Fruit fly (Drosophila melanogaster) whole organism, embryonic: ENCODE data around the gene Smug.

Source experiments
- Bgb ChIP-seq: fragments of 200-800 bp; sonication (Bioruptor generic); IDR thresholded peaks from 2 replicates; pipeline ENCODE4 v1.3.6; 2022; ENCODE audit warnings: missing biosample characterization, missing genetic modification characterization; ENCODE audit not compliant: partially characterized antibody
- Blimp-1 ChIP-seq: fragments of 200-800 bp; sonication (Bioruptor generic); optimal IDR thresholded peaks from 3 replicates; lab custom pipeline; 2018; ENCODE audit warnings: missing biosample characterization, missing genetic modification characterization, mild to moderate bottlenecking, moderate library complexity, missing genetic modification reagents
- CG10267 ChIP-seq: fragments of 200-800 bp; sonication (Bioruptor generic); optimal IDR thresholded peaks from 2 replicates; lab custom pipeline; 2018; ENCODE audit warnings: missing biosample characterization, mild to moderate bottlenecking, missing genetic modification characterization, moderate library complexity
- CG2199 ChIP-seq: fragments of 200-800 bp; sonication (Bioruptor generic); IDR thresholded peaks from 3 replicates; pipeline ENCODE4 v1.3.6; 2022; ENCODE audit warnings: missing biosample characterization, missing genetic modification characterization
- Elba2 ChIP-seq: fragments of 200-800 bp; sonication (Bioruptor generic); optimal IDR thresholded peaks from 3 replicates; lab custom pipeline; 2016; ENCODE audit warnings: missing biosample characterization, missing genetic modification characterization
- Lpt ChIP-seq: fragments of >200 bp; optimal IDR thresholded peaks from 2 replicates; lab custom pipeline; 2018; ENCODE audit warnings: missing biosample characterization, missing genetic modification characterization
- Spps ChIP-seq: fragments of 200-800 bp; sonication (Bioruptor generic); optimal IDR thresholded peaks from 2 replicates; lab custom pipeline; 2018; ENCODE audit warnings: missing biosample characterization, mild to moderate bottlenecking, missing genetic modification characterization
- cwo ChIP-seq: fragments of 200-800 bp; sonication (Bioruptor generic); optimal IDR thresholded peaks from 3 replicates; lab custom pipeline; 2017; ENCODE audit warnings: missing biosample characterization, missing genetic modification characterization, mild to moderate bottlenecking, moderate library complexity, missing genetic modification reagents

DNA sequence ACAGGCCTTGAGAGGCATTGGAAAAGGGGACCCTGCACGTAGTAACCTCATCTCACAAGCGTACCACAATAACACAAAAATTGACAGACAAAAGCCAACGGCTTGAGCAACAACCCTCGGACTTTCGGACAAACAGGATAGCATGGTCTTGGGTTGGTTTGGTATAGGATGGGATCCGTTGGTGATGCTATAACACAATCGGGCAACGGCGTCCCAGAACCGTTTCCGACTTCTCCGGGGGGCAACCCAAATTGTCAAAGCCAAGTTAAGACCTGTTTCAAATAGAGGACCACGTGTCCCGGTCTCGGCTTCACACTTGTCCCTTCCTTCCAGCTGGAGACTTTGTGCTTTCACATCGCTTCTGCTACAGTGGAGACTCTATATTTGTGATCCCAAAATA lies 47.2 kb downstream of the Smug start:
- TF ChIP-seq Elba2 (GFP tag; lab: Kevin White, UChicago) (no peak), Blimp-1 (GFP tag; lab: Kevin White, UChicago) (no peak), Bgb (GFP tag; lab: Robert Waterston, UW) (no peak), CG10267 (tag; lab: Kevin White, UChicago) (no peak), Lpt (GFP tag; lab: Kevin White, UChicago) (no peak), CG2199 (GFP tag; lab: Robert Waterston, UW) (no peak), Spps (no peak), cwo (GFP tag; lab: Kevin White, UChicago) (no peak)
